Worm (Caenorhabditis elegans) whole organism, L2 larva: ENCODE measurements around the gene srd-8.

ENCODE experiments used
- lsy-2 ChIP-seq, 2 experiments: fragments of 150-350 bp in 1 of 2; sonication (generic microtip) in 1 of 2; optimal IDR thresholded peaks; 2 replicates each; lab custom pipeline; 2014 to 2017; ENCODE audit warnings: missing biosample characterization in 2 of 2, missing genetic modification characterization in 2 of 2
- nhr-23 ChIP-seq: fragments of 150-350 bp; optimal IDR thresholded peaks from 2 replicates; lab custom pipeline; 2014; ENCODE audit warnings: missing biosample characterization, missing genetic modification reagents, missing genetic modification characterization

DNA sequence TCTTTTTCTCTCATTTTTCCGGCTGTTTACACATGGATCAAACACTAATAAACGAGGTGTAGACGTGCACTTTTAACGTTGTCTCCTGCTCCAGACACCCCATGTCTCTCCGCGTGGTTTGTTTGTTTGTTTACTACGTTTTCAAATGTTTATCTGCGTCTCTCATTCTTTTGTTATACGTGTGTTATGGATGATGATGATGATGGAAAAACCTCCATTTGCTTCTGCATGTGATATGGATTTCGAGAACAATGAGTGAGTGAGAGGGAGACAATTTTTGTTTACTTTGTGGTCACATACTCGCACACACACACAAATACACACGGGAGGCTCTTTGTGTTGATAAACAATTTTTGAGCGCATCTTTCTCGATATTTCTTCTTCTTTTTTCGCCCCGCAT is 40.9 kb downstream of the srd-8 start:
- TF ChIP-seq nhr-23 (tag; lab: Kevin White, UChicago) (no peak), lsy-2 (tag; optimal IDR thresholded peaks at IDR 0.05; lab: Kevin White, UChicago) (peak in 1 of 2 experiments; percentile 90)
